Worm (Caenorhabditis elegans): ENCODE data around the gene F47C12.6.

F47C12.6 gene

DNA sequence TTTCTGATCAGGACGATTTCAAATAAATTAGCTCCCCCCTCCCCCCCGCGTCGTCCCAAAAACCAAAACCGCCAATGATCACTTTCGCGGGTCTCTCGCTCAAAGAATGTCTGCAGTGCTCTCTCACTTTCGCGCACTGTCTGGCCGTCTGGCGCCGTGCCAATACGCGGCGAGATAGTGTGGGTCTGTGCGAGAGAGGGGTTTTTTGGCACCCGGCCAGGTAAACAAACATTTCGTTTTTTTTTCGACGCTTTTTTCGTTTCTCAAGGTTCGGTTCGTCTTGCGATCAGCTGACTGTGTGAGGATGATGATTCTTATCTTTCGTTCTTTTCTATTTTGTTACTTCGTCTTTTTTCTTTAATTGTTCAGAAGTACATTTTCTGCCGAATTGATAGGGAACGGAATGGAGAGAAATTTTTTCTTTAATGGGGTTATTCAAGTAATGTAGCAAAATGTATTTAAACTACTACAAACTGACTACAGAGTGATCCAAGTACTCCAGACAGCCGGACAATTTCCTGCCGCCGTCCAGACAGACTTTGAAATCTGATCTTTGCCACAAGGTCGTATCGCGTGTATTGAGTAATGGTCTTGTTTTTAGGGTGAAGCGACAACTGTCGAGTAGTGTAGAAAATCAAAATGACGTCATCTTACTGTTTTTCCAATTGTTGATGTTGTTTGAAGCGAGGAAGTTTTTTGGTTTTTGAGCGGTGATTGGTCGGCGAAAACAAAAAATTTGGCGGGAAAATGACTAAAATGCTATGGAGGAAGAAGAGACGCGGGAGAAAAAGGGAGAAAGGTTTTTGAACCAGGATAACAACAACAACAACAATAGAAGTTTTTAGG is 31.2 kb upstream of the F47C12.6 start (continued):
- no peak for TF ChIP-seq nhr-237 (tag; optimal IDR thresholded peaks at IDR 0.05)
- TF ChIP-seq T20F7.1 (GFP tag; optimal IDR thresholded peaks at IDR 0.05), result no peak
- TF ChIP-seq nhr-10 (tag; optimal IDR thresholded peaks at IDR 0.05), result peak; percentile 23
- TF ChIP-seq dve-1 (tag; optimal IDR thresholded peaks at IDR 0.05; ENCODE audit: insufficient read depth), result peak; percentile 90
- peak; percentile 80 for TF ChIP-seq mes-2 (tag; optimal IDR thresholded peaks at IDR 0.05; ENCODE audit: poor library complexity, severe bottlenecking)
- TF ChIP-seq madf-5 (GFP tag; IDR thresholded peaks at IDR 0.05), result no peak

DNA sequence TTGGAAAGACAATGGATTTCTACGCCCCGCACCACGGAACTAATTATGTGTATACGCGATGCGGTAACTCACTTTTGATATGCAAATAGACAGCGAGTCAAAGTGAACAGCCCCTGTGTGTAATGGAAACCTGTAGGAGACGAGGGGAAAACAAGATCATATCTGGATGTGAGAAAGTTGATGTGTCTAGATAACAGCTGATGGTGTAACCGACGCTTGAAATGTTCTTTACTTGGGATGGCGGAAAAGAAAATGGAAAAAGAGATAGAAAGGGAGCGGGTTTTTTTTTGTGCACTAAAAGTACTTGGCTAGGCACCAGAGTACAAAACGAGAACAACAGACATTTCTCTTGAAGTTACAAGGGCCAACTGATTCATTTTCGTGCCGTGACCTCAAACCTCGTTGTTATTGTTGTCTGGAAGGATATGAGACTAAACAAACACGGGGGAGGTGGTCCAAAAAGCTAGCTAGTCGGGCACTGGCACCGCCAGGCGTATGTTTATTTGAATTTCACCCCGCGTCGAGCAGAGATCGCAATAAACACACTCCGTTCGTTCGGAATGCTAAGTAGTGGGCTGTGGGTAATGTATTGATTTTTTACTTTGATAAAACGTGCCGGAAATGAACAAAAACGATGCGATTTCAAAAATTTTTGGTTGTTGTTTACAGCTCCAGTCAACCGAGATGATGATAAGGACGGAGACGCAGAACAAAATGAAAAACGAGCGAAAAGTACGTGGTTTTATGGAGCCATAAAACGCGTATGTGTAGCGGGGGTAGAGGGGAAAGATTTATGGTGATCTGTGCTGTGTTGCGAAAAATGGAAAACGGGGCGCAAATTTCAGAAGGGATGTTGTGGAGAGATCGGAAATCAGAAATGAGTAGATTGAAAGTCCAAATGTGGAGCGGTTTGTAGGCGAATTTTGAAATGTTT is 28.9 kb upstream of the F47C12.6 start:
- peak in 1 of 2 experiments; percentile 68 for TF ChIP-seq hif-1 (tag; optimal IDR thresholded peaks at IDR 0.05)
- TF ChIP-seq lsy-2 (tag; optimal IDR thresholded peaks at IDR 0.05), result no peak
- peak; percentile 92 for TF ChIP-seq php-3 (GFP tag; IDR thresholded peaks at IDR 0.05)
- TF ChIP-seq ceh-20 (GFP tag; IDR thresholded peaks at IDR 0.05), result peak; percentile 68; the same call in 1 of the 2 replicates
- peak; percentile 57 for TF ChIP-seq nhr-11 (tag; optimal IDR thresholded peaks at IDR 0.05)
- TF ChIP-seq dmd-6 (GFP tag; IDR thresholded peaks at IDR 0.05), result peak; percentile 44
- TF ChIP-seq daf-16 (GFP tag; optimal IDR thresholded peaks at IDR 0.05), result peak in 1 of 2 experiments; percentile 87
- peak; percentile 79 for TF ChIP-seq daf-16 (tag; optimal IDR thresholded peaks at IDR 0.05)
- no peak for TF ChIP-seq ztf-11 (tag; optimal IDR thresholded peaks at IDR 0.05)
- no peak for TF ChIP-seq nhr-48 (tag; optimal IDR thresholded peaks at IDR 0.05)
- TF ChIP-seq spr-1 (tag; optimal IDR thresholded peaks at IDR 0.05), result no peak
- TF ChIP-seq nhr-28 (tag; optimal IDR thresholded peaks at IDR 0.05), result peak; percentile 71
- TF ChIP-seq pha-4 (GFP tag; IDR thresholded peaks at IDR 0.05), result no peak
- peak; percentile 76 for TF ChIP-seq pha-4 (tag; optimal IDR thresholded peaks at IDR 0.05)
- peak in 1 of 2 experiments; percentile 81 for TF ChIP-seq unc-62 (GFP tag; optimal IDR thresholded peaks at IDR 0.05 in 1 of 2)
- TF ChIP-seq unc-62 (tag; optimal IDR thresholded peaks at IDR 0.05), result no peak
- no peak for TF ChIP-seq attf-4 (tag; optimal IDR thresholded peaks at IDR 0.05)
- peak; percentile 50 for TF ChIP-seq aha-1 (tag)
- peak; percentile 24 for TF ChIP-seq nhr-77 (tag; optimal IDR thresholded peaks at IDR 0.05)
- TF ChIP-seq hlh-11 (tag; optimal IDR thresholded peaks at IDR 0.05), result peak; percentile 33
- TF ChIP-seq ama-1 (optimal IDR thresholded peaks at IDR 0.05), result no peak
- peak; percentile 5 for TF ChIP-seq ceh-28 (tag; optimal IDR thresholded peaks at IDR 0.05)
- TF ChIP-seq dve-1 (tag; optimal IDR thresholded peaks at IDR 0.05; ENCODE audit: insufficient read depth), result peak; percentile 50
- peak; percentile 11 for TF ChIP-seq mes-2 (tag; optimal IDR thresholded peaks at IDR 0.05; ENCODE audit: poor library complexity, severe bottlenecking)
- peak; percentile 1 to 34 for TF ChIP-seq mdl-1 (tag; optimal IDR thresholded peaks at IDR 0.05)
- TF ChIP-seq mxl-3 (GFP tag; optimal IDR thresholded peaks at IDR 0.05), result no peak
- TF ChIP-seq pqm-1 (tag; optimal IDR thresholded peaks at IDR 0.05), result peak; percentile 31

- peak; percentile 19 for TF ChIP-seq cey-2 (tag; optimal IDR thresholded peaks at IDR 0.05; ENCODE audit: borderline replicate concordance, insufficient read depth)
- no peak for TF ChIP-seq Y105C5A.15 (GFP tag; IDR thresholded peaks at IDR 0.05)
- no peak for TF ChIP-seq fkh-10 (GFP tag; optimal IDR thresholded peaks at IDR 0.05)
- peak; percentile 5 for TF ChIP-seq nhr-76 (tag; optimal IDR thresholded peaks at IDR 0.05)
- TF ChIP-seq mdt-29 (GFP tag; IDR thresholded peaks at IDR 0.05), result no peak
- TF ChIP-seq dpl-1 (GFP tag; optimal IDR thresholded peaks at IDR 0.05), result peak; percentile 49
- no peak for TF ChIP-seq pha-4 (GFP tag; IDR thresholded peaks at IDR 0.05)
- TF ChIP-seq pha-4 (tag; optimal IDR thresholded peaks at IDR 0.05), result peak; percentile 77
- no peak for TF ChIP-seq lin-15B (tag; optimal IDR thresholded peaks at IDR 0.05)
- TF ChIP-seq attf-4 (tag; optimal IDR thresholded peaks at IDR 0.05), result no peak
- no peak for TF ChIP-seq F10B5.3 (tag; optimal IDR thresholded peaks at IDR 0.05)
- TF ChIP-seq php-3 (GFP tag; IDR thresholded peaks at IDR 0.05), result no peak
- peak; percentile 66 to 79 for TF ChIP-seq lsy-2 (tag; optimal IDR thresholded peaks at IDR 0.05)
- 0 out of 2 replicates have a peak, but pooled peaks have one; percentile 26 for TF ChIP-seq dmd-9 (GFP tag; IDR thresholded peaks at IDR 0.05)
- no peak for TF ChIP-seq nhr-102 (tag; optimal IDR thresholded peaks at IDR 0.05)
- no peak for TF ChIP-seq F49E8.2 (tag; optimal IDR thresholded peaks at IDR 0.05; ENCODE audit: borderline replicate concordance)
- TF ChIP-seq zip-11 (GFP tag; IDR thresholded peaks at IDR 0.05), result no peak
- TF ChIP-seq rbr-2 (tag; optimal IDR thresholded peaks at IDR 0.05), result peak; percentile 83
- TF ChIP-seq fos-1 (tag; optimal IDR thresholded peaks at IDR 0.05), result no peak
- TF ChIP-seq nhr-111 (GFP tag; optimal IDR thresholded peaks at IDR 0.05), result no peak
Observed at ce11 chrIV:4019836-4020235, 26.6 kb upstream of the F47C12.6 start.
